Fruit fly (Drosophila melanogaster) whole organism, embryonic: ENCODE results near the gene CHKov1.

ENCODE experiments used
- Ada2b ChIP-seq: fragments of 200-800 bp; sonication (Bioruptor generic); IDR thresholded peaks from 2 replicates; pipeline ENCODE4 v1.3.6; 2022; ENCODE audit warnings: missing biosample characterization, missing genetic modification characterization
- Bdp1 ChIP-seq: fragments of 200-800 bp; sonication (Bioruptor generic); optimal IDR thresholded peaks from 3 replicates; lab custom pipeline; 2016; ENCODE audit warnings: missing biosample characterization, missing genetic modification characterization
- CG10267 ChIP-seq: fragments of 200-800 bp; sonication (Bioruptor generic); optimal IDR thresholded peaks from 2 replicates; lab custom pipeline; 2018; ENCODE audit warnings: missing biosample characterization, mild to moderate bottlenecking, missing genetic modification characterization, moderate library complexity
- CG10543 ChIP-seq: fragments of 200-800 bp; sonication (Bioruptor generic); optimal IDR thresholded peaks from 3 replicates; lab custom pipeline; 2017; ENCODE audit warnings: missing biosample characterization, mild to moderate bottlenecking, missing genetic modification characterization, moderate library complexity
- CG11695 ChIP-seq: fragments of 200-800 bp; sonication (Bioruptor generic); IDR thresholded peaks from 3 replicates; pipeline ENCODE4 v1.3.6; 2022; ENCODE audit warnings: missing biosample characterization, missing genetic modification characterization
- CG11723 ChIP-seq: fragments of 200-800 bp; sonication (Bioruptor generic); optimal IDR thresholded peaks from 2 replicates; lab custom pipeline; 2017; ENCODE audit warnings: missing biosample characterization, mild to moderate bottlenecking, missing genetic modification characterization
- CG13424 ChIP-seq: fragments of 200-800 bp; sonication (Bioruptor generic); optimal IDR thresholded peaks from 2 replicates; lab custom pipeline; 2019; ENCODE audit warnings: missing biosample characterization, mild to moderate bottlenecking, missing genetic modification characterization, moderate library complexity
- CG14014 ChIP-seq: fragments of 200-800 bp; sonication (Bioruptor generic); IDR thresholded peaks from 2 replicates; pipeline ENCODE4 v1.3.6; 2022; ENCODE audit warnings: missing biosample characterization, missing genetic modification characterization
- CG14710 ChIP-seq: fragments of 200-800 bp; sonication (Bioruptor generic); optimal IDR thresholded peaks from 3 replicates; lab custom pipeline; 2019; ENCODE audit warnings: missing biosample characterization, mild to moderate bottlenecking, missing genetic modification characterization, moderate library complexity
- CG14860 ChIP-seq: fragments of 200-800 bp; sonication (Bioruptor generic); IDR thresholded peaks from 3 replicates; pipeline ENCODE4 v1.3.6; 2022; ENCODE audit warnings: missing biosample characterization, missing genetic modification characterization; ENCODE audit not compliant: partially characterized antibody
- CG14965 ChIP-seq: fragments of 200-800 bp; sonication (Bioruptor generic); optimal IDR thresholded peaks from 2 replicates; lab custom pipeline; 2016; ENCODE audit warnings: missing biosample characterization, missing genetic modification characterization, borderline replicate concordance
- CG15011 ChIP-seq: fragments of 200-800 bp; sonication (Bioruptor generic); optimal IDR thresholded peaks from 3 replicates; lab custom pipeline; 2018; ENCODE audit warnings: missing biosample characterization, mild to moderate bottlenecking, missing genetic modification characterization
- CG15696 ChIP-seq: fragments of 200-800 bp; sonication (Bioruptor generic); optimal IDR thresholded peaks from 2 replicates; lab custom pipeline; 2019; ENCODE audit warnings: missing biosample characterization, mild to moderate bottlenecking, missing genetic modification characterization, moderate library complexity
- CG17568 ChIP-seq: fragments of 200-800 bp; sonication (Bioruptor generic); optimal IDR thresholded peaks from 2 replicates; lab custom pipeline; 2018; ENCODE audit warnings: missing biosample characterization, mild to moderate bottlenecking, missing genetic modification characterization, moderate library complexity
- CG17912 ChIP-seq: fragments of 200-800 bp; sonication (Bioruptor generic); optimal IDR thresholded peaks from 2 replicates; lab custom pipeline; 2018; ENCODE audit warnings: missing biosample characterization, mild to moderate bottlenecking, missing genetic modification characterization
- CG18599 ChIP-seq: fragments of 200-800 bp; sonication (Bioruptor generic); optimal IDR thresholded peaks from 3 replicates; lab custom pipeline; 2017; ENCODE audit warnings: missing biosample characterization, missing genetic modification characterization, mild to moderate bottlenecking, moderate library complexity, missing genetic modification reagents
- CG6689 ChIP-seq: fragments of 200-800 bp; sonication (Bioruptor generic); IDR thresholded peaks from 2 replicates; pipeline ENCODE4 v1.3.6; 2022; ENCODE audit warnings: missing biosample characterization, missing genetic modification characterization
- Dad ChIP-seq: fragments of 200-800 bp; sonication (Bioruptor generic); optimal IDR thresholded peaks from 3 replicates; lab custom pipeline; 2016; ENCODE audit warnings: missing biosample characterization, missing genetic modification characterization
- H2.0 ChIP-seq: fragments of 200-800 bp; sonication (Bioruptor generic); IDR thresholded peaks from 2 replicates; pipeline ENCODE4 v1.3.6; 2022; ENCODE audit warnings: missing biosample characterization, missing genetic modification characterization
- Hr39 ChIP-seq: fragments of >200 bp; optimal IDR thresholded peaks from 2 replicates; lab custom pipeline; 2017
- Hr51 ChIP-seq, 2 experiments: fragments of 200-800 bp; sonication (Bioruptor generic); optimal IDR thresholded peaks; 2 replicates in 1 of 2; 3 replicates in 1 of 2; lab custom pipeline; 2016 to 2018; ENCODE audit warnings: missing biosample characterization in 2 of 2, missing genetic modification characterization in 2 of 2, mild to moderate bottlenecking in 1 of 2, moderate library complexity in 1 of 2
- Hsf ChIP-seq: fragments of 200-800 bp; sonication (Bioruptor generic); optimal IDR thresholded peaks from 3 replicates; lab custom pipeline; 2016; ENCODE audit warnings: missing biosample characterization, missing genetic modification characterization
- Mrtf ChIP-seq: fragments of 200-800 bp; sonication (Bioruptor generic); IDR thresholded peaks from 3 replicates; pipeline ENCODE4 v1.3.6; 2022; ENCODE audit warnings: missing biosample characterization, missing genetic modification characterization
- Oaz ChIP-seq: fragments of 200-800 bp; sonication (Bioruptor generic); IDR thresholded peaks from 2 replicates; pipeline ENCODE4 v1.3.6; 2022; ENCODE audit warnings: missing biosample characterization, missing genetic modification characterization
- Oli ChIP-seq: fragments of 200-800 bp; sonication (Bioruptor generic); optimal IDR thresholded peaks from 2 replicates; lab custom pipeline; 2018; ENCODE audit warnings: missing biosample characterization, mild to moderate bottlenecking, missing genetic modification characterization, moderate library complexity
- Side ChIP-seq: fragments of 200-800 bp; sonication (Bioruptor generic); optimal IDR thresholded peaks from 2 replicates; lab custom pipeline; 2016; ENCODE audit warnings: missing biosample characterization, missing genetic modification characterization
- Sox102F ChIP-seq: fragments of 200-800 bp; sonication (Bioruptor generic); optimal IDR thresholded peaks from 2 replicates; lab custom pipeline; 2018; ENCODE audit warnings: missing biosample characterization, mild to moderate bottlenecking, missing genetic modification characterization, moderate library complexity
- Sry-β ChIP-seq: fragments of 200-800 bp; sonication (Bioruptor generic); optimal IDR thresholded peaks from 2 replicates; lab custom pipeline; 2018; ENCODE audit warnings: missing biosample characterization, mild to moderate bottlenecking, missing genetic modification characterization, moderate library complexity
- Xbp1 ChIP-seq: fragments of 200-800 bp; sonication (Bioruptor generic); optimal IDR thresholded peaks from 3 replicates; lab custom pipeline; 2016; ENCODE audit warnings: missing biosample characterization, mild to moderate bottlenecking, missing genetic modification characterization
- abd-A ChIP-seq: fragments of 200-800 bp; sonication (Bioruptor generic); optimal IDR thresholded peaks from 3 replicates; lab custom pipeline; 2019; ENCODE audit warnings: missing biosample characterization, mild to moderate bottlenecking, missing genetic modification characterization, moderate library complexity
- caup ChIP-seq: fragments of 200-800 bp; sonication (Bioruptor generic); optimal IDR thresholded peaks from 3 replicates; lab custom pipeline; 2017; ENCODE audit warnings: missing biosample characterization, mild to moderate bottlenecking, missing genetic modification characterization, moderate library complexity; ENCODE audit not compliant: severe bottlenecking
- cg ChIP-seq: fragments of 200-800 bp; sonication (Bioruptor generic); optimal IDR thresholded peaks from 3 replicates; lab custom pipeline; 2019; ENCODE audit warnings: missing biosample characterization, mild to moderate bottlenecking, missing genetic modification characterization, moderate library complexity
- croc ChIP-seq: fragments of 200-800 bp; sonication (Bioruptor generic); conservative IDR thresholded peaks from 3 replicates; pipeline ENCODE4 v1.3.6; 2022; ENCODE audit warnings: missing biosample characterization, missing genetic modification characterization
- cwo ChIP-seq: fragments of 200-800 bp; sonication (Bioruptor generic); optimal IDR thresholded peaks from 3 replicates; lab custom pipeline; 2017; ENCODE audit warnings: missing biosample characterization, missing genetic modification characterization, mild to moderate bottlenecking, moderate library complexity, missing genetic modification reagents
- ems ChIP-seq: fragments of 200-800 bp; sonication (Bioruptor generic); optimal IDR thresholded peaks from 3 replicates; lab custom pipeline; 2016; ENCODE audit warnings: missing biosample characterization, missing genetic modification characterization
- fd64A ChIP-seq: fragments of 200-800 bp; sonication (Bioruptor generic); optimal IDR thresholded peaks from 3 replicates; lab custom pipeline; 2018; ENCODE audit warnings: missing biosample characterization, mild to moderate bottlenecking, missing genetic modification characterization
- fu2 ChIP-seq: fragments of 200-800 bp; sonication (Bioruptor generic); optimal IDR thresholded peaks from 2 replicates; lab custom pipeline; 2016; ENCODE audit warnings: missing biosample characterization, missing genetic modification characterization
- gem ChIP-seq: fragments of 200-800 bp; sonication (Bioruptor generic); optimal IDR thresholded peaks from 2 replicates; lab custom pipeline; 2019; ENCODE audit warnings: missing biosample characterization, mild to moderate bottlenecking, missing genetic modification characterization, moderate library complexity
- gsb ChIP-seq: fragments of 200-800 bp; sonication (Bioruptor generic); IDR thresholded peaks from 2 replicates; pipeline ENCODE4 v1.3.6; 2022; ENCODE audit warnings: missing biosample characterization, missing genetic modification characterization
- insv ChIP-seq, 2 experiments: fragments of 200-800 bp; sonication (Bioruptor generic); optimal IDR thresholded peaks; 3 replicates each; lab custom pipeline; 2016 to 2018; ENCODE audit warnings: missing biosample characterization in 2 of 2, missing genetic modification characterization in 2 of 2
- jing ChIP-seq: fragments of 200-800 bp; sonication (Bioruptor generic); optimal IDR thresholded peaks from 2 replicates; lab custom pipeline; 2018; ENCODE audit warnings: missing biosample characterization, mild to moderate bottlenecking, missing genetic modification characterization
- ken ChIP-seq: fragments of 200-800 bp; sonication (Bioruptor generic); IDR thresholded peaks from 3 replicates; pipeline ENCODE4 v1.3.6; 2022; ENCODE audit warnings: missing biosample characterization, missing genetic modification characterization
- maf-S ChIP-seq: fragments of 200-800 bp; sonication (Bioruptor generic); optimal IDR thresholded peaks from 2 replicates; lab custom pipeline; 2016; ENCODE audit warnings: missing biosample characterization, missing genetic modification characterization
- p53 ChIP-seq: fragments of 200-800 bp; sonication (Bioruptor generic); optimal IDR thresholded peaks from 2 replicates; lab custom pipeline; 2016; ENCODE audit warnings: missing biosample characterization, missing genetic modification characterization
- pita ChIP-seq: fragments of 200-800 bp; sonication (Bioruptor generic); optimal IDR thresholded peaks from 2 replicates; lab custom pipeline; 2017; ENCODE audit warnings: missing biosample characterization, mild to moderate bottlenecking, missing genetic modification characterization
- sisA ChIP-seq: fragments of 200-800 bp; sonication (Bioruptor generic); IDR thresholded peaks from 2 replicates; pipeline ENCODE4 v1.3.6; 2022; ENCODE audit warnings: missing biosample characterization, missing genetic modification characterization
- ssp ChIP-seq: fragments of 200-800 bp; sonication (Bioruptor generic); IDR thresholded peaks from 2 replicates; pipeline ENCODE4 v1.3.6; 2022; ENCODE audit warnings: missing biosample characterization, missing genetic modification characterization
- toy ChIP-seq: fragments of 200-800 bp; sonication (Bioruptor generic); IDR thresholded peaks from 2 replicates; pipeline ENCODE4 v1.3.6; 2022; ENCODE audit warnings: missing biosample characterization, missing genetic modification characterization
- unc-4 ChIP-seq: fragments of 200-800 bp; sonication (Bioruptor generic); IDR thresholded peaks from 2 replicates; pipeline ENCODE4 v1.3.6; 2022; ENCODE audit warnings: missing biosample characterization, missing genetic modification characterization; ENCODE audit not compliant: partially characterized antibody
- vfl ChIP-seq: fragments of 200-800 bp; sonication (Bioruptor generic); optimal IDR thresholded peaks from 2 replicates; lab custom pipeline; 2016; ENCODE audit warnings: missing biosample characterization, missing genetic modification characterization
- wek ChIP-seq: fragments of 200-800 bp; sonication (Bioruptor generic); optimal IDR thresholded peaks from 3 replicates; lab custom pipeline; 2018; ENCODE audit warnings: missing biosample characterization, mild to moderate bottlenecking, missing genetic modification characterization, moderate library complexity

The CHKov1 gene

DNA sequence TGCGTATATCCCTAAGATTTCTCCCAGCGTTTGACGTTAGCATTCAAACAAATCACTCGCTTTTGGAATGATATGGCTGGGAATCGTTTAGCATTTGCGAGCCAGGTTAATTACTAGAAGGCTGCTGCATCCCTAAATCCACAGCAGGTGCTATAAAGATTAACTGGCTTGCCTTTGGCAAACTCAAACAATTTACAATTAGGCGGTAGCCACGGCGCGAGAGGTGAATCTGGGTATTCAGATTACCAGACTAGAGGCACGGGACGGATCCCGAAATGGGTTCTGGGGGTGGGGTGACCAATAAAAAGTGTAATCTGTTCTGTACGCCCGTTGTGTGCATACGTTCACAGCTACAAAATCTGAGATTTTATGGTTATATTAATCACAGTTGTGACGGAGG is 48.0 kb downstream of the CHKov1 start, which contains the start of gene CG11892 (continued):
- TF ChIP-seq Ada2b (no peak), gem (peak; percentile 53), CG14965 (GFP tag; lab: Kevin White, UChicago) (no peak), CG14710 (tag; lab: Kevin White, UChicago) (no peak), Bdp1 (GFP tag; lab: Kevin White, UChicago) (no peak), caup (GFP tag; lab: Kevin White, UChicago) (peak; percentile 58), ken (GFP tag; lab: Robert Waterston, UW) (no peak), Hr51 (GFP tag; optimal IDR thresholded peaks at IDR 0.05; lab: Kevin White, UChicago) (no peak), fd64A (GFP tag; lab: Kevin White, UChicago) (peak; percentile 19), ems (GFP tag; lab: Kevin White, UChicago) (no peak), gsb (no peak), CG10267 (tag; lab: Kevin White, UChicago) (no peak), CG15696 (tag; lab: Kevin White, UChicago) (no peak), Sox102F (GFP tag; lab: Kevin White, UChicago) (peak; percentile 37), toy (GFP tag; lab: Robert Waterston, UW) (no peak), CG14014 (peak; percentile 27; the same call in 1 of the 2 replicates), sisA (GFP tag; lab: Robert Waterston, UW) (no peak), Side (no peak), CG10543 (GFP tag; lab: Kevin White, UChicago) (peak; percentile 72), CG13424 (tag; lab: Kevin White, UChicago) (peak; percentile 52), wek (peak; percentile 49), CG17568 (peak; percentile 49), Sry-β (no peak), pita (no peak), CG11723 (GFP tag; lab: Kevin White, UChicago) (peak; percentile 11), Dad (no peak), CG14860 (no peak), jing (no peak), ssp (GFP tag; lab: Robert Waterston, UW) (no peak), H2.0 (GFP tag; lab: Robert Waterston, UW) (no peak), CG15011 (GFP tag; lab: Kevin White, UChicago) (peak; percentile 31), maf-S (GFP tag; lab: Kevin White, UChicago) (no peak), cwo (peak; percentile 54), cg (no peak), Oaz (GFP tag; lab: Robert Waterston, UW) (no peak), CG18599 (GFP tag; lab: Kevin White, UChicago) (peak; percentile 75), CG6689 (GFP tag; lab: Robert Waterston, UW) (no peak), croc (GFP tag; lab: Robert Waterston, UW) (no peak), insv (GFP tag; optimal IDR thresholded peaks at IDR 0.05; lab: Kevin White, UChicago) (no peak), CG17912 (peak; percentile 73), Hsf (no peak), fu2 (no peak), p53 (GFP tag; lab: Kevin White, UChicago) (no peak), vfl (GFP tag; lab: Kevin White, UChicago) (no peak), Xbp1 (GFP tag; lab: Kevin White, UChicago) (no peak), CG11695 (GFP tag; lab: Robert Waterston, UW) (0 out of 3 replicates have a peak, but pooled peaks have one; percentile 20), Oli (tag; lab: Kevin White, UChicago) (no peak), unc-4 (GFP tag; lab: Robert Waterston, UW) (no peak), Mrtf (GFP tag; lab: Robert Waterston, UW) (no peak), Hr39 (lab: Kevin White, UChicago) (no peak), abd-A (tag; lab: Kevin White, UChicago) (no peak)
